Worm (Caenorhabditis elegans) whole organism, midembryonic: Measurements from ENCODE around the gene cdk-11.1.

Experiments used
- T22C8.4 ChIP-seq: fragments of 200-800 bp; sonication (Bioruptor generic); IDR thresholded peaks from 2 replicates; pipeline ENCODE4 v1.3.6; 2022; ENCODE audit warnings: missing genetic modification characterization, missing compliant biosample characterization
- cog-1 ChIP-seq: sonication (generic microtip); optimal IDR thresholded peaks from 2 replicates; lab custom pipeline; 2016; ENCODE audit warnings: missing genetic modification characterization, missing compliant biosample characterization
- flt-1 ChIP-seq: fragments of 200-800 bp; sonication (Bioruptor generic); IDR thresholded peaks from 2 replicates; pipeline ENCODE4 v1.3.6; 2022; ENCODE audit warnings: missing genetic modification characterization, missing compliant biosample characterization
- klf-2 ChIP-seq: fragments of 200-800 bp; sonication (Bioruptor generic); conservative IDR thresholded peaks from 2 replicates; pipeline ENCODE4 v1.3.6; 2022; ENCODE audit warnings: missing genetic modification reagents, missing genetic modification characterization, missing compliant biosample characterization
- med-1 ChIP-seq: sonication (generic microtip); optimal IDR thresholded peaks from 2 replicates; lab custom pipeline; 2017; ENCODE audit warnings: missing genetic modification characterization, mild to moderate bottlenecking, missing compliant biosample characterization, antibody characterized with exemption, missing genetic modification reagents; ENCODE audit not compliant: insufficient read depth
- ref-1 ChIP-seq: fragments of 200-800 bp; sonication (Bioruptor generic); conservative IDR thresholded peaks from 2 replicates; pipeline ENCODE4 v1.3.6; 2022; ENCODE audit warnings: missing genetic modification reagents, missing genetic modification characterization, missing compliant biosample characterization
- tab-1 ChIP-seq: fragments of 200-800 bp; sonication (Bioruptor generic); IDR thresholded peaks from 2 replicates; pipeline ENCODE4 v1.3.6; 2022; ENCODE audit warnings: missing genetic modification characterization, missing compliant biosample characterization
- ztf-23 ChIP-seq: fragments of 200-800 bp; sonication (Bioruptor generic); IDR thresholded peaks from 2 replicates; pipeline ENCODE4 v1.3.6; 2022; ENCODE audit warnings: missing genetic modification reagents, missing genetic modification characterization, missing compliant biosample characterization
- ztf-29 ChIP-seq: fragments of 200-800 bp; sonication (Bioruptor generic); IDR thresholded peaks from 2 replicates; pipeline ENCODE4 v1.3.6; 2022; ENCODE audit warnings: missing genetic modification reagents, missing genetic modification characterization, missing compliant biosample characterization

ce11 chrII:7684589-7684988, 14.4 kb upstream of the cdk-11.1 start, which contains the start of gene F18A1.1:
- TF ChIP-seq ref-1 (no peak), flt-1 (GFP tag; lab: Robert Waterston, UW) (no peak), T22C8.4 (GFP tag; lab: Robert Waterston, UW) (no peak), med-1 (GFP tag; lab: Kevin White, UChicago) (no peak), ztf-23 (GFP tag; lab: Robert Waterston, UW) (no peak), ztf-29 (no peak), klf-2 (GFP tag; lab: Robert Waterston, UW) (no peak), cog-1 (no peak), tab-1 (no peak)
